Fruit fly (Drosophila melanogaster): Measurements from ENCODE around the gene Acp76A.

DNA sequence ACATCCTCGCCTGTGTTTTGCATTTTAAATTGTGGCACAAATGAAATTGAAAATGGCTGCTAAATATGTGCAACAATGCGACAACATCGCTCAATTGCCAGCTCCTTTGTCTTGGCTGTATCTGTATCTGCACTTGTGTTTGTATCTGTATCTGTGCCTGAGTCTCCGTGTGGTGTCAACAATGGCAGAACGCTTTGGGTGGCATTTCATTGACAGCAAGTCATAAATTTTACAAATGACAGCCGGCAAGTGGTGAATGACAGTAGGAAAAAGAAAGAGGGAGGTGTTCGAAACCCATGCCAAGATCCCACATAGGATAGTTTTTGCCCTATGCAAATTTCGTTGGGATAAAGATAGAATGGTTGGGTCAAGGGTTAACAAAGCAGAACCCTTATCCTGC, 20.0 kb downstream of the Acp76A start:
- no peak for TF ChIP-seq kay (GFP tag; ENCODE audit: borderline replicate concordance)
- no peak for TF ChIP-seq CG1620 (GFP tag; optimal IDR thresholded peaks at IDR 0.05)
- no peak for TF ChIP-seq Clk (GFP tag; optimal IDR thresholded peaks at IDR 0.05)
- TF ChIP-seq bab1 (GFP tag; optimal IDR thresholded peaks at IDR 0.05) = no peak
- no peak for TF ChIP-seq Mnt (GFP tag; optimal IDR thresholded peaks at IDR 0.05)
- TF ChIP-seq CG7101 (tag; optimal IDR thresholded peaks at IDR 0.05) = no peak
- no peak for TF ChIP-seq cic (GFP tag; optimal IDR thresholded peaks at IDR 0.05)
- TF ChIP-seq CG11617 (GFP tag; optimal IDR thresholded peaks at IDR 0.05) = no peak
- no peak for TF ChIP-seq CG7045 (GFP tag; optimal IDR thresholded peaks at IDR 0.05)
